Worm (Caenorhabditis elegans): ENCODE data around the gene B0252.5.

DNA sequence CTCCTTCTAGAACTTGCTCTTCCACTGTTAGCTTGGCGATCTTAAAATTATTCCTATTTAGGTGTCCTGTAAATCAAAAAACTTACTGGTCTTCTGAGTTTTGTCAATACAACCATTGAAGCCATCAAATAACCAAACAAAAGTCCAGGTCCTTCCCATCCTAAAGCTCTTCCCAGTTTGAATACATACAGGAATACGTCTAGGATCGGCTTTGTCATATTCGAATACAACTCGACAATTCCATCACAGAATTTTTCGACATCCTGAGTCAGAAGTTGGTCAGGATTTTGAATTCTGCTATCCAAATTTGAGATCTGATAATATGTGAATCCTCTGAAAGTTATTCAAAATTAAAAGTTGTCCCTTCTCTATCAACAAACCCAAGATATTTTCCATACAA, 36.3 kb downstream of the B0252.5 start:
- no peak for TF ChIP-seq blmp-1 (tag; optimal IDR thresholded peaks at IDR 0.05; ENCODE audit: insufficient read depth)
- TF ChIP-seq mbf-1 (tag; optimal IDR thresholded peaks at IDR 0.05): no peak
- TF ChIP-seq elt-3 (tag; optimal IDR thresholded peaks at IDR 0.05): no peak
- no peak for TF ChIP-seq nhr-25 (tag; optimal IDR thresholded peaks at IDR 0.05)
- TF ChIP-seq ZK546.5 (tag; optimal IDR thresholded peaks at IDR 0.05): no peak
- TF ChIP-seq lsy-2 (tag; optimal IDR thresholded peaks at IDR 0.05): no peak
- TF ChIP-seq ama-1 (optimal IDR thresholded peaks at IDR 0.05): no peak
- no peak for TF ChIP-seq dmd-4 (tag; optimal IDR thresholded peaks at IDR 0.05)
- TF ChIP-seq mdl-1 (tag; optimal IDR thresholded peaks at IDR 0.05): no peak

Data from whole organism, L2 larva.